Worm (Caenorhabditis elegans) whole organism, midembryonic: ENCODE measurements around the gene ZC487.2.

Experiments used
- T22C8.4 ChIP-seq: fragments of 200-800 bp; sonication (Bioruptor generic); IDR thresholded peaks from 2 replicates; pipeline ENCODE4 v1.3.6; 2022; ENCODE audit warnings: missing genetic modification characterization, missing compliant biosample characterization
- cog-1 ChIP-seq: sonication (generic microtip); optimal IDR thresholded peaks from 2 replicates; lab custom pipeline; 2016; ENCODE audit warnings: missing genetic modification characterization, missing compliant biosample characterization
- flt-1 ChIP-seq: fragments of 200-800 bp; sonication (Bioruptor generic); IDR thresholded peaks from 2 replicates; pipeline ENCODE4 v1.3.6; 2022; ENCODE audit warnings: missing genetic modification characterization, missing compliant biosample characterization
- klf-2 ChIP-seq: fragments of 200-800 bp; sonication (Bioruptor generic); conservative IDR thresholded peaks from 2 replicates; pipeline ENCODE4 v1.3.6; 2022; ENCODE audit warnings: missing genetic modification reagents, missing genetic modification characterization, missing compliant biosample characterization
- med-1 ChIP-seq: sonication (generic microtip); optimal IDR thresholded peaks from 2 replicates; lab custom pipeline; 2017; ENCODE audit warnings: missing genetic modification characterization, mild to moderate bottlenecking, missing compliant biosample characterization, antibody characterized with exemption, missing genetic modification reagents; ENCODE audit not compliant: insufficient read depth
- ref-1 ChIP-seq: fragments of 200-800 bp; sonication (Bioruptor generic); conservative IDR thresholded peaks from 2 replicates; pipeline ENCODE4 v1.3.6; 2022; ENCODE audit warnings: missing genetic modification reagents, missing genetic modification characterization, missing compliant biosample characterization
- tab-1 ChIP-seq: fragments of 200-800 bp; sonication (Bioruptor generic); IDR thresholded peaks from 2 replicates; pipeline ENCODE4 v1.3.6; 2022; ENCODE audit warnings: missing genetic modification characterization, missing compliant biosample characterization
- ztf-23 ChIP-seq: fragments of 200-800 bp; sonication (Bioruptor generic); IDR thresholded peaks from 2 replicates; pipeline ENCODE4 v1.3.6; 2022; ENCODE audit warnings: missing genetic modification reagents, missing genetic modification characterization, missing compliant biosample characterization
- ztf-29 ChIP-seq: fragments of 200-800 bp; sonication (Bioruptor generic); IDR thresholded peaks from 2 replicates; pipeline ENCODE4 v1.3.6; 2022; ENCODE audit warnings: missing genetic modification reagents, missing genetic modification characterization, missing compliant biosample characterization

DNA sequence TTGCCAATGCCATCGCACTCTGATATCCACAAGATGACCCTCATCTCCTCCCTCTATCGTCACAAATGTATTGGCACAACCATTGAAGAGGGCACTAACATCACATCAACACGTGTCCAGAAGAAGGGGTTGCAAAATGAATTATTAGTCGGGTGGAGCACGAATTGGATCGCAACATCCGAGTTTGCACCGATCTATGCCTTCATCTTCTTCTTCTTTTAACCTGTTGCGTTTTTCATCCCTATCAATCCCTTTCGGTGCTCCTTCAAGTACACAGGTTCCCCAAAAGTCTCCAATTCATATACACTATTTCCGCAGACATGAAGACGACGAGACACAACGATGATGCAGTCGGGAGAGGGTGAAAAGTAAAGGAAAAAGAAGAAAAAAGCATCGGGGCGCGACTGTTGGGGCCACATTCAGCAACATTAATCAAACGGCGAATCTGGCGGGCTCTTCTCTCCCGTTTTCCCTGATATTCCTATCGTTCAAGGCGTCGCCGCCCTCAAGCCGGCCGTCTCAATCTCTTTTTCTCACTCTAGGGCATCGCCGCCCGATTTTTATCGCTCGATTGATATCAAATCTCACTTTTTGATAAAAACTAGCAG lies 29.3 kb upstream of the ZC487.2 start:
- TF ChIP-seq klf-2 (0 out of 2 replicates have a peak, but pooled peaks have one; percentile 16), flt-1 (GFP tag; lab: Robert Waterston, UW) (no peak), T22C8.4 (GFP tag; lab: Robert Waterston, UW) (no peak), ztf-23 (GFP tag; lab: Robert Waterston, UW) (no peak), med-1 (GFP tag; lab: Kevin White, UChicago) (no peak), ztf-29 (GFP tag; lab: Robert Waterston, UW) (no peak), cog-1 (tag; lab: Kevin White, UChicago) (no peak), ref-1 (no peak), tab-1 (GFP tag; lab: Robert Waterston, UW) (no peak)
